Fruit fly (Drosophila melanogaster) whole organism, wandering third instar larva: ENCODE data around the gene Cht7.

ENCODE experiments used
- Myc ChIP-seq: fragments of >200 bp; optimal IDR thresholded peaks from 2 replicates; lab custom pipeline; 2017
- Rel ChIP-seq, 2 experiments: fragments of 200-800 bp; sonication (Bioruptor generic) in 1 of 2; optimal IDR thresholded peaks; 2 replicates in 1 of 2; 3 replicates in 1 of 2; lab custom pipeline; 2016 to 2019; ENCODE audit warnings: mild to moderate bottlenecking in 2 of 2, missing biosample characterization in 2 of 2, missing genetic modification characterization in 2 of 2, moderate library complexity in 1 of 2
- h ChIP-seq: fragments of 200-800 bp; sonication (Bioruptor generic); optimal IDR thresholded peaks from 3 replicates; lab custom pipeline; 2016; ENCODE audit warnings: missing biosample characterization, mild to moderate bottlenecking, missing genetic modification characterization

DNA sequence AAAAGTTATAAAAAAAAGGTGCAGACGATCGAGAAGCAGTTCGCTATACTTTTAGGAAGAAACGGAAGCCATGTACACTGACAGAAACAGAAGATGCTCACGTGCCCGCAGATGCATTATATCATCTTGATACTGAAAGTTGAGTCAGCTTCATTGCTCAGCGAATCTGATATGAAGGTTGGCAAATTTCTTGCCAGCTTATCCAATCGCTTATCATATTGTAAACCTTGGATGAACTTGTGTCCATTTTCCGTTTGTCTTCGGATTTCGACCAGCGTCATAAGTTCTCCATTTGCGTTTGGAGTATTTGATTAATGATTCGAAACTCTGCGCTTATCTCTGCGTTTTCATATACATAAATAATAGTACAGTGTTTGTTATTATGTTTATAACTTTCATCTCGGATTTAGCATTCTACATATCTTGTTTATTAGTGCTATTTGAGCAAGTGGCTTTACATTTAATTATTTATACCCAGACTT lies 18.9 kb upstream of the Cht7 start:
- TF ChIP-seq h (no peak), Rel (GFP tag; optimal IDR thresholded peaks at IDR 0.05; lab: Kevin White, UChicago) (no peak), Rel (tag; optimal IDR thresholded peaks at IDR 0.05; lab: Kevin White, UChicago) (no peak), Myc (lab: Kevin White, UChicago) (no peak)
